Worm (Caenorhabditis elegans) whole organism, late embryonic: ENCODE data around the gene fbxb-77.

Experiments
- C08G9.2 ChIP-seq: sonication (generic microtip); optimal IDR thresholded peaks from 2 replicates; lab custom pipeline; 2016; ENCODE audit warnings: mild to moderate bottlenecking, missing genetic modification characterization, moderate library complexity, missing compliant biosample characterization
- K02D7.2 ChIP-seq: sonication (generic microtip); optimal IDR thresholded peaks from 2 replicates; lab custom pipeline; 2017; ENCODE audit warnings: mild to moderate bottlenecking, missing genetic modification characterization, missing compliant biosample characterization
- ceh-14 ChIP-seq: sonication (generic microtip); optimal IDR thresholded peaks from 2 replicates; lab custom pipeline; 2016; ENCODE audit warnings: missing genotype, missing genetic modification characterization, missing compliant biosample characterization
- ceh-18 ChIP-seq: sonication (generic microtip); optimal IDR thresholded peaks from 2 replicates; lab custom pipeline; 2016; ENCODE audit warnings: missing genetic modification characterization, missing compliant biosample characterization
- ceh-22 ChIP-seq: sonication (generic microtip); optimal IDR thresholded peaks from 2 replicates; lab custom pipeline; 2017; ENCODE audit warnings: missing biosample characterization, missing genetic modification characterization
- ceh-31 ChIP-seq: sonication (generic microtip); optimal IDR thresholded peaks from 2 replicates; lab custom pipeline; 2016; ENCODE audit warnings: missing genetic modification characterization, missing compliant biosample characterization
- fkh-10 ChIP-seq: fragments of 150-350 bp; optimal IDR thresholded peaks from 2 replicates; lab custom pipeline; 2014; ENCODE audit warnings: missing biosample characterization, missing genetic modification reagents, missing genetic modification characterization
- nfya-1 ChIP-seq: sonication (generic microtip); optimal IDR thresholded peaks from 2 replicates; lab custom pipeline; 2017; ENCODE audit warnings: missing genetic modification characterization, mild to moderate bottlenecking, missing compliant biosample characterization, antibody characterized with exemption, moderate library complexity
- ref-2 ChIP-seq: sonication (generic microtip); optimal IDR thresholded peaks from 2 replicates; lab custom pipeline; 2016; ENCODE audit warnings: missing genetic modification characterization, missing compliant biosample characterization
- rnt-1 ChIP-seq: sonication (generic microtip); optimal IDR thresholded peaks from 2 replicates; lab custom pipeline; 2016; ENCODE audit warnings: missing genetic modification characterization, missing compliant biosample characterization
- sdc-2 ChIP-seq: sonication (generic microtip); optimal IDR thresholded peaks from 2 replicates; lab custom pipeline; 2016; ENCODE audit warnings: missing genotype, missing genetic modification characterization, missing compliant biosample characterization
- tbx-2 ChIP-seq: sonication (generic microtip); optimal IDR thresholded peaks from 2 replicates; lab custom pipeline; 2016; ENCODE audit warnings: missing genetic modification characterization, missing compliant biosample characterization

Gene fbxb-77

ce11 chrIV:4705182-4705581 lies 50.8 kb downstream of the fbxb-77 start:
- TF ChIP-seq tbx-2 (tag; lab: Kevin White, UChicago) (peak; percentile 51), nfya-1 (tag; lab: Kevin White, UChicago) (peak; percentile 75), C08G9.2 (tag; lab: Kevin White, UChicago) (peak; percentile 40), sdc-2 (peak; percentile 9), ceh-14 (tag; lab: Kevin White, UChicago) (peak; percentile 51), rnt-1 (tag; lab: Kevin White, UChicago) (peak; percentile 16), ceh-31 (tag; lab: Kevin White, UChicago) (peak; percentile 69), ceh-18 (tag; lab: Kevin White, UChicago) (peak; percentile 58), fkh-10 (no peak), K02D7.2 (tag; lab: Kevin White, UChicago) (no peak), ceh-22 (tag; lab: Kevin White, UChicago) (no peak), ref-2 (peak; percentile 20)
